Fruit fly (Drosophila melanogaster) whole organism, embryonic: ENCODE measurements around the gene CG5181.

Experiments
- Bteb2 ChIP-seq: fragments of 200-800 bp; sonication (Bioruptor generic); optimal IDR thresholded peaks from 2 replicates; lab custom pipeline; 2016; ENCODE audit warnings: missing biosample characterization, missing genetic modification characterization
- CG10431 ChIP-seq: fragments of 200-800 bp; sonication (Bioruptor generic); optimal IDR thresholded peaks from 3 replicates; lab custom pipeline; 2018; ENCODE audit warnings: missing biosample characterization, mild to moderate bottlenecking, missing genetic modification characterization
- CG11456 ChIP-seq: fragments of 200-800 bp; sonication (Bioruptor generic); IDR thresholded peaks from 3 replicates; pipeline ENCODE4 v1.3.6; 2022; ENCODE audit warnings: missing biosample characterization, missing genetic modification characterization
- CG11560 ChIP-seq: fragments of 200-800 bp; sonication (Bioruptor generic); IDR thresholded peaks from 3 replicates; pipeline ENCODE4 v1.3.6; 2022; ENCODE audit warnings: missing biosample characterization, missing genetic modification characterization
- CG12744 ChIP-seq: fragments of 200-800 bp; sonication (Bioruptor generic); optimal IDR thresholded peaks from 2 replicates; lab custom pipeline; 2016; ENCODE audit warnings: missing biosample characterization, missing genetic modification characterization
- CG13775 ChIP-seq: fragments of 200-800 bp; sonication (Bioruptor generic); optimal IDR thresholded peaks from 3 replicates; lab custom pipeline; 2017; ENCODE audit warnings: missing biosample characterization, mild to moderate bottlenecking, missing genetic modification characterization
- CG1602 ChIP-seq: fragments of 200-800 bp; sonication (Bioruptor generic); optimal IDR thresholded peaks from 3 replicates; lab custom pipeline; 2016; ENCODE audit warnings: missing biosample characterization, missing genetic modification characterization
- CG17186 ChIP-seq: fragments of 200-800 bp; sonication (Bioruptor generic); optimal IDR thresholded peaks from 3 replicates; lab custom pipeline; 2017; ENCODE audit warnings: missing biosample characterization, missing genetic modification reagents, missing genetic modification characterization
- CG18764 ChIP-seq: fragments of 200-800 bp; sonication (Bioruptor generic); optimal IDR thresholded peaks from 3 replicates; lab custom pipeline; 2016; ENCODE audit warnings: missing biosample characterization, missing genetic modification characterization
- CG31388 ChIP-seq: fragments of 200-800 bp; sonication (Bioruptor generic); optimal IDR thresholded peaks from 2 replicates; lab custom pipeline; 2016; ENCODE audit warnings: missing biosample characterization, missing genetic modification characterization
- CG31441 ChIP-seq: fragments of 200-800 bp; sonication (Bioruptor generic); IDR thresholded peaks from 2 replicates; pipeline ENCODE4 v1.3.6; 2022; ENCODE audit warnings: missing biosample characterization, missing genetic modification characterization
- CG3726 ChIP-seq: fragments of 200-800 bp; sonication (Bioruptor generic); IDR thresholded peaks from 3 replicates; pipeline ENCODE4, ENCODE4 v1.3.6; 2022; ENCODE audit warnings: missing biosample characterization, missing genetic modification characterization
- CG6175 ChIP-seq: fragments of 200-800 bp; sonication (Bioruptor generic); IDR thresholded peaks from 3 replicates; pipeline ENCODE4 v1.3.6; 2022; ENCODE audit warnings: missing biosample characterization, missing genetic modification characterization
- CG6254 ChIP-seq: fragments of 200-800 bp; sonication (Bioruptor generic); optimal IDR thresholded peaks from 3 replicates; lab custom pipeline; 2017; ENCODE audit warnings: mild to moderate bottlenecking, missing biosample characterization, missing genetic modification reagents, missing genetic modification characterization
- CG6272 ChIP-seq: fragments of 200-800 bp; sonication (Bioruptor generic); IDR thresholded peaks from 2 replicates; pipeline ENCODE4 v1.3.6; 2022; ENCODE audit warnings: missing biosample characterization, missing genetic modification characterization
- CG6683 ChIP-seq: fragments of 200-800 bp; sonication (Bioruptor generic); optimal IDR thresholded peaks from 2 replicates; lab custom pipeline; 2017; ENCODE audit warnings: missing biosample characterization, mild to moderate bottlenecking, missing genetic modification characterization, missing genetic modification reagents
- CG6791 ChIP-seq: fragments of 200-800 bp; sonication (Bioruptor generic); IDR thresholded peaks from 3 replicates; pipeline ENCODE4 v1.3.6; 2022; ENCODE audit warnings: missing biosample characterization, missing genetic modification characterization; ENCODE audit not compliant: partially characterized antibody
- CG7786 ChIP-seq: fragments of 200-800 bp; sonication (Bioruptor generic); optimal IDR thresholded peaks from 2 replicates; lab custom pipeline; 2016; ENCODE audit warnings: missing biosample characterization, missing genetic modification characterization
- CG7839 ChIP-seq: fragments of 200-800 bp; sonication (Bioruptor generic); optimal IDR thresholded peaks from 3 replicates; lab custom pipeline; 2018; ENCODE audit warnings: missing biosample characterization, mild to moderate bottlenecking, missing genetic modification characterization, moderate library complexity
- CG7963 ChIP-seq: fragments of 200-800 bp; sonication (Bioruptor generic); IDR thresholded peaks from 3 replicates; pipeline ENCODE4 v1.3.6; 2022; ENCODE audit warnings: missing biosample characterization, missing genetic modification characterization; ENCODE audit not compliant: partially characterized antibody
- CG9215 ChIP-seq: fragments of 200-800 bp; sonication (Bioruptor generic); IDR thresholded peaks from 2 replicates; pipeline ENCODE4 v1.3.6; 2022; ENCODE audit warnings: missing biosample characterization, missing genetic modification characterization
- CG9797 ChIP-seq: fragments of 200-800 bp; sonication (Bioruptor generic); optimal IDR thresholded peaks from 3 replicates; lab custom pipeline; 2018; ENCODE audit warnings: missing biosample characterization, mild to moderate bottlenecking, missing genetic modification characterization
- Gsc ChIP-seq: fragments of 200-800 bp; sonication (Bioruptor generic); IDR thresholded peaks from 2 replicates; pipeline ENCODE4 v1.3.6; 2022; ENCODE audit warnings: missing biosample characterization, missing genetic modification characterization
- H2.0 ChIP-seq: fragments of 200-800 bp; sonication (Bioruptor generic); IDR thresholded peaks from 2 replicates; pipeline ENCODE4 v1.3.6; 2022; ENCODE audit warnings: missing biosample characterization, missing genetic modification characterization
- HmgD ChIP-seq: fragments of 200-800 bp; sonication (Bioruptor generic); optimal IDR thresholded peaks from 3 replicates; lab custom pipeline; 2016; ENCODE audit warnings: missing biosample characterization, missing genetic modification characterization
- Rfx ChIP-seq: fragments of 200-800 bp; sonication (Bioruptor generic); IDR thresholded peaks from 2 replicates; pipeline ENCODE4 v1.3.6; 2022; ENCODE audit warnings: missing biosample characterization, missing genetic modification characterization
- Scr ChIP-seq: fragments of 200-800 bp; sonication (Bioruptor generic); IDR thresholded peaks from 2 replicates; pipeline ENCODE4 v1.3.6; 2022; ENCODE audit warnings: missing biosample characterization, missing genetic modification characterization; ENCODE audit not compliant: partially characterized antibody
- Sox100B ChIP-seq: fragments of 200-800 bp; sonication (Bioruptor generic); optimal IDR thresholded peaks from 3 replicates; lab custom pipeline; 2018; ENCODE audit warnings: missing biosample characterization, mild to moderate bottlenecking, missing genetic modification characterization
- Sry-β ChIP-seq: fragments of 200-800 bp; sonication (Bioruptor generic); optimal IDR thresholded peaks from 2 replicates; lab custom pipeline; 2018; ENCODE audit warnings: missing biosample characterization, mild to moderate bottlenecking, missing genetic modification characterization, moderate library complexity
- Stat92E ChIP-seq, 3 experiments: fragments of >200 bp in 2 of 3; fragments of 200-800 bp in 1 of 3; sonication (Bioruptor generic) in 1 of 3; optimal IDR thresholded peaks; 2 replicates each; lab custom pipeline; 2017 to 2019; ENCODE audit warnings: missing biosample characterization in 3 of 3, missing genetic modification characterization in 3 of 3, mild to moderate bottlenecking in 1 of 3, moderate library complexity in 1 of 3
- Vsx1 ChIP-seq: fragments of 200-800 bp; sonication (Bioruptor generic); optimal IDR thresholded peaks from 2 replicates; lab custom pipeline; 2017; ENCODE audit warnings: missing biosample characterization, mild to moderate bottlenecking, missing genetic modification characterization, missing genetic modification reagents
- YL-1 ChIP-seq: fragments of 200-800 bp; sonication (Bioruptor generic); optimal IDR thresholded peaks from 3 replicates; lab custom pipeline; 2017; ENCODE audit warnings: missing biosample characterization, mild to moderate bottlenecking, missing genetic modification characterization
- bigmax ChIP-seq: fragments of 200-800 bp; sonication (Bioruptor generic); optimal IDR thresholded peaks from 2 replicates; lab custom pipeline; 2018; ENCODE audit warnings: missing biosample characterization, mild to moderate bottlenecking, missing genetic modification characterization
- dimm ChIP-seq: fragments of 200-800 bp; sonication (Bioruptor generic); IDR thresholded peaks from 2 replicates; pipeline ENCODE4 v1.3.6; 2022; ENCODE audit warnings: missing biosample characterization, missing genetic modification characterization
- esg ChIP-seq: fragments of 200-800 bp; sonication (Bioruptor generic); conservative IDR thresholded peaks from 2 replicates; pipeline ENCODE4 v1.3.6; 2022; ENCODE audit warnings: missing biosample characterization, missing genetic modification characterization
- hkb ChIP-seq, 2 experiments: fragments of 200-800 bp in 1 of 2; fragments of >200 bp in 1 of 2; sonication (Bioruptor generic) in 1 of 2; IDR thresholded peaks in 1 of 2; optimal IDR thresholded peaks in 1 of 2; 2 replicates each; pipeline versions ENCODE4 v1.3.6 to Lab custom; 2017 to 2022; ENCODE audit warnings: missing biosample characterization in 1 of 2, missing genetic modification characterization in 1 of 2
- knrl ChIP-seq: fragments of 200-800 bp; sonication (Bioruptor generic); IDR thresholded peaks from 3 replicates; pipeline ENCODE4 v1.3.6; 2022; ENCODE audit warnings: missing biosample characterization, missing genetic modification characterization; ENCODE audit not compliant: partially characterized antibody
- lab ChIP-seq: fragments of 200-800 bp; sonication (Bioruptor generic); optimal IDR thresholded peaks from 3 replicates; lab custom pipeline; 2017; ENCODE audit warnings: missing biosample characterization, missing genetic modification characterization, mild to moderate bottlenecking, moderate library complexity, missing genetic modification reagents
- mam ChIP-seq: fragments of 200-800 bp; sonication (Bioruptor generic); optimal IDR thresholded peaks from 3 replicates; lab custom pipeline; 2016; ENCODE audit warnings: missing biosample characterization, missing genetic modification characterization
- mld ChIP-seq: fragments of 200-800 bp; sonication (Bioruptor generic); IDR thresholded peaks from 3 replicates; pipeline ENCODE4 v1.3.6; 2022; ENCODE audit warnings: missing biosample characterization, missing genetic modification characterization; ENCODE audit not compliant: partially characterized antibody
- nmo ChIP-seq: fragments of 200-800 bp; sonication (Bioruptor generic); optimal IDR thresholded peaks from 2 replicates; lab custom pipeline; 2018; ENCODE audit warnings: missing biosample characterization, mild to moderate bottlenecking, missing genetic modification characterization, moderate library complexity
- rib ChIP-seq: fragments of 200-800 bp; sonication (Bioruptor generic); IDR thresholded peaks from 2 replicates; pipeline ENCODE4 v1.3.6; 2022; ENCODE audit warnings: missing biosample characterization, missing genetic modification characterization
- run ChIP-seq: fragments of 200-800 bp; sonication (Bioruptor generic); optimal IDR thresholded peaks from 3 replicates; lab custom pipeline; 2018; ENCODE audit warnings: missing biosample characterization, mild to moderate bottlenecking, missing genetic modification characterization
- sc ChIP-seq, 3 experiments: fragments of >200 bp in 2 of 3; fragments of 200-800 bp in 1 of 3; sonication (Bioruptor generic) in 1 of 3; optimal IDR thresholded peaks; 2 replicates in 2 of 3; 3 replicates in 1 of 3; lab custom pipeline; 2017; ENCODE audit warnings: mild to moderate bottlenecking in 1 of 3, missing biosample characterization in 1 of 3, missing genetic modification characterization in 1 of 3, missing genetic modification reagents in 1 of 3
- schlank ChIP-seq: fragments of 200-800 bp; sonication (Bioruptor generic); optimal IDR thresholded peaks from 2 replicates; lab custom pipeline; 2018; ENCODE audit warnings: missing biosample characterization, mild to moderate bottlenecking, missing genetic modification characterization
- trh ChIP-seq: fragments of 200-800 bp; sonication (Bioruptor generic); optimal IDR thresholded peaks from 2 replicates; lab custom pipeline; 2016; ENCODE audit warnings: missing biosample characterization, missing genetic modification characterization
- tup ChIP-seq: fragments of 200-800 bp; sonication (Bioruptor generic); optimal IDR thresholded peaks from 2 replicates; lab custom pipeline; 2016; ENCODE audit warnings: missing biosample characterization, mild to moderate bottlenecking, missing genetic modification characterization, moderate library complexity
- vvl ChIP-seq: fragments of 200-800 bp; sonication (Bioruptor generic); IDR thresholded peaks from 2 replicates; pipeline ENCODE4 v1.3.6; 2022; ENCODE audit warnings: missing biosample characterization, missing genetic modification characterization

Gene CG5181

DNA sequence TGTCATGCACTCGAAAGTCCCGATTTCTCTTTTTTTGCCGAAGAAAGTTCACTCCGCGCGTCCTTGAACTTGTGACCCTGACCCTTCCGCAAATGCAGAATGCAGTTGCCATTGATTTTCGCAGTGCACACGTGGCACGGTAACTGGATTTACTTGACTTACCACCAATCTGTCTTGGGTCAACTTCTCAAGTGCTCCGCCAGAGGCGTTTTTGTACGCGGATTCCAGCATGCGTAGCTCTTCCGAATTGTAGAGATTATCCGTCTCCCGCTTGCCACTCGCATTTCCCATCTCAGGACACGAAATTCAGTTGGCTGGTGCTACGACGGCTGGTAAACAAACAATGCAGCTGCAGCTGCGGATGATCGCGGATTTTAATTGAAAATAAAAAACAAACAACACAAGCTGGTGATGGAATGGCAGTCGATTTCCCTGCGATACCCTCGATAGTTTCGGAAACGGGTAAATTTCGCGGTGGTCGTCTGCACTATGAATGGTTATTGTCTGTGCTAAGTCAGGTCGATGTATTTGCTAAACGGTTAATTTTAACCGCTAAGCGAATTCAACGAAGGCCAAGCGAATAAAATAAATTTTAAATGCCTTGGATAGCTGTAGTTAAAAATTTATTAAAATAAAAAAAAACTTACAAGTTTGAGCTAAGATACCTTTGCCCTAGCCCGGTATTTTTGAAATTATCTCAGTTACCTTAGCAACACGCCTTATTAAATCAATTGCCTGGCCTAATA is 21.6 kb downstream of the CG5181 start, which contains the start of the genes CG5149 and gudu (continued):
- no peak for TF ChIP-seq dimm
- TF ChIP-seq HmgD, result peak; percentile 24
- peak; percentile 32 for TF ChIP-seq YL-1
- TF ChIP-seq CG7786 (GFP tag; lab: Kevin White, UChicago), result no peak
- TF ChIP-seq CG12744, result no peak
- TF ChIP-seq esg, result no peak
- no peak for TF ChIP-seq sc (optimal IDR thresholded peaks at IDR 0.05; lab: Kevin White, UChicago)
- TF ChIP-seq sc (GFP tag; optimal IDR thresholded peaks at IDR 0.05; lab: Kevin White, UChicago), result no peak
- TF ChIP-seq Rfx (GFP tag; lab: Robert Waterston, UW), result peak; percentile 61
- no peak for TF ChIP-seq Sox100B (GFP tag; lab: Kevin White, UChicago)
- peak in 1 of 3 experiments; percentile 12 for TF ChIP-seq Stat92E (GFP tag; optimal IDR thresholded peaks at IDR 0.05; lab: Kevin White, UChicago)
- no peak for TF ChIP-seq schlank (tag; lab: Kevin White, UChicago)
- no peak for TF ChIP-seq Gsc (GFP tag; lab: Robert Waterston, UW)
- no peak for TF ChIP-seq rib (GFP tag; lab: Robert Waterston, UW)
- no peak for TF ChIP-seq CG18764 (GFP tag; lab: Kevin White, UChicago)
- TF ChIP-seq CG11456 (GFP tag; lab: Robert Waterston, UW), result no peak
- TF ChIP-seq H2.0 (GFP tag; lab: Robert Waterston, UW), result no peak
- no peak for TF ChIP-seq run (tag; lab: Kevin White, UChicago)
- TF ChIP-seq CG1602 (GFP tag; lab: Kevin White, UChicago), result no peak
- no peak for TF ChIP-seq tup (GFP tag; lab: Kevin White, UChicago)
- peak; percentile 73 for TF ChIP-seq vvl (GFP tag; lab: Robert Waterston, UW)
- TF ChIP-seq CG17186 (GFP tag; lab: Kevin White, UChicago), result no peak
- no peak for TF ChIP-seq CG6175 (GFP tag; lab: Robert Waterston, UW)
- TF ChIP-seq CG6272 (GFP tag; lab: Robert Waterston, UW), result peak; percentile 41; the same call in 1 of the 2 replicates
- TF ChIP-seq CG6791 (GFP tag; lab: Robert Waterston, UW), result peak; percentile 96
- peak; percentile 30; the same call in 1 of the 2 replicates for TF ChIP-seq CG31441
- TF ChIP-seq CG10431 (GFP tag; lab: Kevin White, UChicago), result no peak
- TF ChIP-seq lab, result peak; percentile 7
- no peak for TF ChIP-seq mam (GFP tag; lab: Kevin White, UChicago)
- peak; percentile 90 for TF ChIP-seq Scr
- TF ChIP-seq CG7839, result no peak
- TF ChIP-seq CG13775 (GFP tag; lab: Kevin White, UChicago), result peak; percentile 78
- peak; percentile 59; the same call in 2 of the 3 replicates for TF ChIP-seq CG7963 (GFP tag; lab: Robert Waterston, UW)
- TF ChIP-seq Sry-β, result no peak
- TF ChIP-seq CG9215 (GFP tag; lab: Robert Waterston, UW), result no peak
- no peak for TF ChIP-seq trh (GFP tag; lab: Kevin White, UChicago)
- TF ChIP-seq Bteb2 (GFP tag; lab: Kevin White, UChicago), result no peak
- peak; percentile 88 for TF ChIP-seq knrl (GFP tag; lab: Robert Waterston, UW)
- TF ChIP-seq CG3726 (GFP tag; lab: Robert Waterston, UW), result no peak
- no peak for TF ChIP-seq CG11560
- TF ChIP-seq CG31388 (GFP tag; lab: Kevin White, UChicago), result no peak
- TF ChIP-seq CG6683, result no peak
- TF ChIP-seq mld (GFP tag; lab: Robert Waterston, UW), result peak; percentile 88; the same call in 2 of the 3 replicates
- TF ChIP-seq CG9797, result peak; percentile 46
- peak; percentile 29 for TF ChIP-seq bigmax (GFP tag; lab: Kevin White, UChicago)
- TF ChIP-seq hkb (optimal IDR thresholded peaks at IDR 0.05; lab: Kevin White, UChicago), result peak; percentile 28
- no peak for TF ChIP-seq hkb (GFP tag; IDR thresholded peaks at IDR 0.05; lab: Robert Waterston, UW)
- peak; percentile 7 for TF ChIP-seq nmo
- TF ChIP-seq CG6254, result no peak
- TF ChIP-seq Vsx1, result no peak
